Fruit fly (Drosophila melanogaster) whole organism, wandering third instar larva: ENCODE data around the gene CG13716.

Source experiments
- N ChIP-seq: fragments of >200 bp; optimal IDR thresholded peaks from 2 replicates; lab custom pipeline; 2018; ENCODE audit warnings: missing biosample characterization, missing external identifiers, missing genetic modification characterization
- psq ChIP-seq: fragments of 200-800 bp; sonication (Bioruptor generic); optimal IDR thresholded peaks from 3 replicates; lab custom pipeline; 2017; ENCODE audit warnings: missing biosample characterization, mild to moderate bottlenecking, missing genetic modification characterization, moderate library complexity

- no peak for TF ChIP-seq N (GFP tag; lab: Kevin White, UChicago)
- TF ChIP-seq psq (GFP tag; lab: Kevin White, UChicago) = peak; percentile 83
Observed at dm6 chr3L:4613083-4613482, 21.5 kb downstream of the CG13716 start.
